Fruit fly (Drosophila melanogaster) whole organism, embryonic: ENCODE measurements around the gene CG31459.

Experiments
- CG12769 ChIP-seq: fragments of 200-800 bp; sonication (Bioruptor generic); optimal IDR thresholded peaks from 2 replicates; lab custom pipeline; 2019; ENCODE audit warnings: missing biosample characterization, mild to moderate bottlenecking, missing genetic modification characterization, moderate library complexity
- CG14710 ChIP-seq: fragments of 200-800 bp; sonication (Bioruptor generic); optimal IDR thresholded peaks from 3 replicates; lab custom pipeline; 2019; ENCODE audit warnings: missing biosample characterization, mild to moderate bottlenecking, missing genetic modification characterization, moderate library complexity
- CG4404 ChIP-seq: fragments of 200-800 bp; sonication (Bioruptor generic); IDR thresholded peaks from 2 replicates; pipeline ENCODE4 v1.3.6; 2022; ENCODE audit warnings: missing biosample characterization, missing genetic modification characterization
- CG8944 ChIP-seq: fragments of 200-800 bp; sonication (Bioruptor generic); optimal IDR thresholded peaks from 3 replicates; lab custom pipeline; 2016; ENCODE audit warnings: missing biosample characterization, missing genetic modification characterization
- D19A ChIP-seq: fragments of 200-800 bp; optimal IDR thresholded peaks from 3 replicates; lab custom pipeline; 2019; ENCODE audit warnings: missing biosample characterization, mild to moderate bottlenecking, missing genetic modification characterization, moderate library complexity
- Gug ChIP-seq: fragments of 200-800 bp; sonication (Bioruptor generic); IDR thresholded peaks from 4 replicates; pipeline ENCODE4 v1.3.6; 2022; ENCODE audit warnings: missing biosample characterization, missing genetic modification characterization
- phol ChIP-seq: fragments of 200-800 bp; sonication (Bioruptor generic); optimal IDR thresholded peaks from 3 replicates; lab custom pipeline; 2018; ENCODE audit warnings: missing biosample characterization, mild to moderate bottlenecking, missing genetic modification characterization, moderate library complexity

dm6 chr3R:19847591-19848256 is 7.1 kb downstream of the CG31459 start:
- no peak for TF ChIP-seq CG12769 (tag; lab: Kevin White, UChicago)
- peak; percentile 79 for TF ChIP-seq D19A (tag; lab: Kevin White, UChicago)
- TF ChIP-seq CG4404 (GFP tag; lab: Robert Waterston, UW) = no peak
- TF ChIP-seq phol (tag; lab: Kevin White, UChicago) = no peak
- TF ChIP-seq CG14710 = peak; percentile 16
- TF ChIP-seq Gug = no peak
- no peak for TF ChIP-seq CG8944 (GFP tag; lab: Kevin White, UChicago)
